Fruit fly (Drosophila melanogaster): ENCODE measurements around the gene RpS13.

RpS13 gene

dm6 chr2L:8384108-8384601, 19.7 kb upstream of the RpS13 start, which contains the start of the genes Dad1 and CG13384 (continued):
- peak; percentile 65 for TF ChIP-seq CG11696 (GFP tag; IDR thresholded peaks at IDR 0.05)
- peak in 1 of 3 experiments; percentile 81 for TF ChIP-seq Stat92E (GFP tag; optimal IDR thresholded peaks at IDR 0.05)
- peak; percentile 85 for TF ChIP-seq B-H1 (GFP tag; IDR thresholded peaks at IDR 0.05)
- peak; percentile 74; the same call in 1 of the 2 replicates for TF ChIP-seq ham (GFP tag; IDR thresholded peaks at IDR 0.05)
- TF ChIP-seq E2f1 (GFP tag; IDR thresholded peaks at IDR 0.05), result peak; percentile 93
- TF ChIP-seq dpn (GFP tag; optimal IDR thresholded peaks at IDR 0.05), result peak; percentile 62 to 93
- TF ChIP-seq ATbp (GFP tag; optimal IDR thresholded peaks at IDR 0.05), result peak; percentile 84
- TF ChIP-seq CG7839 (tag; optimal IDR thresholded peaks at IDR 0.05), result peak; percentile 96
- TF ChIP-seq CG32767 (GFP tag; IDR thresholded peaks at IDR 0.05), result peak; percentile 86
- peak; percentile 52 for TF ChIP-seq mirr (GFP tag; optimal IDR thresholded peaks at IDR 0.05)
- TF ChIP-seq croc (GFP tag; conservative IDR thresholded peaks at IDR 0.05), result peak; percentile 90
- TF ChIP-seq tap (tag; optimal IDR thresholded peaks at IDR 0.05), result peak; percentile 90
- peak; percentile 91 for TF ChIP-seq oc (tag; optimal IDR thresholded peaks at IDR 0.05)
- peak; percentile 78 for TF ChIP-seq Med (GFP tag)
- peak; percentile 95 for TF ChIP-seq Meics (GFP tag; optimal IDR thresholded peaks at IDR 0.05)
- TF ChIP-seq Dll (GFP tag; IDR thresholded peaks at IDR 0.05; ENCODE audit: partially characterized antibody), result peak; percentile 68; the same call in 3 of the 4 replicates
- TF ChIP-seq CG12236 (GFP tag; optimal IDR thresholded peaks at IDR 0.05), result no peak
- TF ChIP-seq hth (optimal IDR thresholded peaks at IDR 0.05), result no peak
- TF ChIP-seq CG17385 (GFP tag; optimal IDR thresholded peaks at IDR 0.05), result peak; percentile 92
- TF ChIP-seq al (GFP tag; IDR thresholded peaks at IDR 0.05), result peak; percentile 95
- peak; percentile 48 for TF ChIP-seq pum (GFP tag; optimal IDR thresholded peaks at IDR 0.05)
- TF ChIP-seq Doc3 (GFP tag; IDR thresholded peaks at IDR 0.05; ENCODE audit: partially characterized antibody), result peak; percentile 32; the same call in 1 of the 3 replicates
- TF ChIP-seq wek (GFP tag; optimal IDR thresholded peaks at IDR 0.05), result peak; percentile 15
- no peak for TF ChIP-seq pnt (GFP tag; optimal IDR thresholded peaks at IDR 0.05)
- TF ChIP-seq CG2202 (tag; optimal IDR thresholded peaks at IDR 0.05), result peak; percentile 81
- TF ChIP-seq CG10565 (GFP tag; optimal IDR thresholded peaks at IDR 0.05), result peak; percentile 38
- peak; percentile 93 for TF ChIP-seq Ets65A (GFP tag)
- peak; percentile 88 for TF ChIP-seq rib (GFP tag; IDR thresholded peaks at IDR 0.05)
- peak; percentile 94 for TF ChIP-seq dmrt99B (tag; optimal IDR thresholded peaks at IDR 0.05)
- no peak for TF ChIP-seq CG4282 (GFP tag; optimal IDR thresholded peaks at IDR 0.05)
- peak; percentile 93 for TF ChIP-seq lmd (GFP tag; IDR thresholded peaks at IDR 0.05)
- peak; percentile 92 for TF ChIP-seq bcd (GFP tag; optimal IDR thresholded peaks at IDR 0.05)
- peak; percentile 85 for TF ChIP-seq peb (GFP tag; IDR thresholded peaks at IDR 0.05)
- TF ChIP-seq HmgD (GFP tag; optimal IDR thresholded peaks at IDR 0.05), result peak; percentile 0
- TF ChIP-seq lbe (GFP tag; optimal IDR thresholded peaks at IDR 0.05), result peak; percentile 90
- peak; percentile 93 for TF ChIP-seq unpg (GFP tag; optimal IDR thresholded peaks at IDR 0.05)
- no peak for TF ChIP-seq lov (optimal IDR thresholded peaks at IDR 0.05)
- no peak for TF ChIP-seq lov (GFP tag; IDR thresholded peaks at IDR 0.05)
- TF ChIP-seq Abd-B (GFP tag; optimal IDR thresholded peaks at IDR 0.05), result peak; percentile 94
- peak; percentile 90 for TF ChIP-seq CG6272 (GFP tag; IDR thresholded peaks at IDR 0.05)
- TF ChIP-seq tio (GFP tag; optimal IDR thresholded peaks at IDR 0.05), result peak; percentile 88

dm6 chr2L:8382646-8383045, 18.2 kb upstream of the RpS13 start, which contains the start of the genes CG13392 and Rcd4:
Gene CG13392 (minus strand): TSS chr2L:8382807.
Gene Rcd4 (plus strand): TSS chr2L:8382861.
- TF ChIP-seq CG1603 (tag; optimal IDR thresholded peaks at IDR 0.05) (peak; percentile 85), zfh2 (GFP tag; optimal IDR thresholded peaks at IDR 0.05) (peak; percentile 82), CG15269 (tag; optimal IDR thresholded peaks at IDR 0.05) (peak; percentile 43), CG11723 (GFP tag; optimal IDR thresholded peaks at IDR 0.05) (peak; percentile 3), dpn (GFP tag; optimal IDR thresholded peaks at IDR 0.05) (peak; percentile 70 to 82), bowl (GFP tag; IDR thresholded peaks at IDR 0.05) (no peak), ash1 (GFP tag; optimal IDR thresholded peaks at IDR 0.05) (peak; percentile 15), CG4820 (GFP tag; optimal IDR thresholded peaks at IDR 0.05) (peak; percentile 46), Ets97D (GFP tag; optimal IDR thresholded peaks at IDR 0.05) (peak; percentile 81), D19B (GFP tag; optimal IDR thresholded peaks at IDR 0.05) (peak; percentile 29), CG13123 (GFP tag; optimal IDR thresholded peaks at IDR 0.05) (no peak), oc (tag; optimal IDR thresholded peaks at IDR 0.05) (no peak), klu (GFP tag; IDR thresholded peaks at IDR 0.05) (peak; percentile 43; the same call in 1 of the 2 replicates), exex (tag; optimal IDR thresholded peaks at IDR 0.05) (peak; percentile 42)

Data from whole organism, embryonic.